Worm (Caenorhabditis elegans): ENCODE results near the gene agr-1.

agr-1 gene

ce11 chrII:6713003-6713402 is 62.0 kb downstream of the agr-1 start:
- peak; percentile 84 for TF ChIP-seq ham-2 (GFP tag; optimal IDR thresholded peaks at IDR 0.05)
- TF ChIP-seq elt-1 (tag; optimal IDR thresholded peaks at IDR 0.05; ENCODE audit: borderline replicate concordance, insufficient read depth): peak; percentile 51
- no peak for TF ChIP-seq unc-39 (tag; optimal IDR thresholded peaks at IDR 0.05)
- TF ChIP-seq ces-1 (GFP tag; optimal IDR thresholded peaks at IDR 0.05): no peak
- peak; percentile 32 for TF ChIP-seq unc-62 (GFP tag; optimal IDR thresholded peaks at IDR 0.05)

- TF ChIP-seq blmp-1 (tag; optimal IDR thresholded peaks at IDR 0.05) (peak; percentile 82), snpc-4 (tag; optimal IDR thresholded peaks at IDR 0.05) (no peak), ham-2 (GFP tag; optimal IDR thresholded peaks at IDR 0.05) (peak; percentile 39), elt-3 (tag; optimal IDR thresholded peaks at IDR 0.05) (peak; percentile 58), ces-1 (GFP tag; optimal IDR thresholded peaks at IDR 0.05) (no peak), elt-1 (tag; optimal IDR thresholded peaks at IDR 0.05; ENCODE audit: borderline replicate concordance, insufficient read depth) (peak; percentile 80)
Observed at ce11 chrII:6712177-6712981, 62.6 kb downstream of the agr-1 start, which contains the start of the genes dpy-10 and T14B4.19. Gene dpy-10 (minus strand): TSS chrII:6712227. Gene T14B4.19 (minus strand): TSS chrII:6712931.
